Fruit fly (Drosophila melanogaster) whole organism, embryonic: ENCODE data around the gene Best3.
A peak's percentile ranks its signal among the peaks of the same experiment; 100 is the strongest.

Experiments
- Ada2b ChIP-seq: fragments of 200-800 bp; sonication (Bioruptor generic); IDR thresholded peaks from 2 replicates; pipeline ENCODE4 v1.3.6; 2022; ENCODE audit warnings: missing biosample characterization, missing genetic modification characterization
- B-H2 ChIP-seq: fragments of 200-800 bp; sonication (Bioruptor generic); optimal IDR thresholded peaks from 2 replicates; lab custom pipeline; 2018; ENCODE audit warnings: missing biosample characterization, mild to moderate bottlenecking, missing genetic modification characterization
- CG10274 ChIP-seq: fragments of 200-800 bp; sonication (Bioruptor generic); optimal IDR thresholded peaks from 3 replicates; lab custom pipeline; 2017; ENCODE audit warnings: missing biosample characterization, mild to moderate bottlenecking, missing genetic modification characterization
- CG12219 ChIP-seq: fragments of 200-800 bp; sonication (Bioruptor generic); optimal IDR thresholded peaks from 3 replicates; lab custom pipeline; 2018; ENCODE audit warnings: missing biosample characterization, mild to moderate bottlenecking, missing genetic modification characterization
- CG13894 ChIP-seq: fragments of 200-800 bp; sonication (Bioruptor generic); optimal IDR thresholded peaks from 3 replicates; lab custom pipeline; 2018; ENCODE audit warnings: missing biosample characterization, mild to moderate bottlenecking, missing genetic modification characterization, moderate library complexity
- CG14667 ChIP-seq: fragments of 200-800 bp; sonication (Bioruptor generic); IDR thresholded peaks from 2 replicates; pipeline ENCODE4 v1.3.6; 2022; ENCODE audit warnings: missing biosample characterization, missing genetic modification characterization
- CG15479 ChIP-seq: fragments of 200-800 bp; sonication (Bioruptor generic); optimal IDR thresholded peaks from 3 replicates; lab custom pipeline; 2019; ENCODE audit warnings: missing biosample characterization, mild to moderate bottlenecking, missing genetic modification characterization, moderate library complexity
- CG17829 ChIP-seq: fragments of 200-800 bp; optimal IDR thresholded peaks from 2 replicates; lab custom pipeline; 2019; ENCODE audit warnings: missing biosample characterization, mild to moderate bottlenecking, missing genetic modification characterization, moderate library complexity
- CG2678 ChIP-seq: fragments of 200-800 bp; sonication (Bioruptor generic); optimal IDR thresholded peaks from 3 replicates; lab custom pipeline; 2019; ENCODE audit warnings: missing biosample characterization, mild to moderate bottlenecking, missing genetic modification characterization, moderate library complexity
- CG30403 ChIP-seq: fragments of 200-800 bp; sonication (Bioruptor generic); optimal IDR thresholded peaks from 3 replicates; lab custom pipeline; 2016; ENCODE audit warnings: missing biosample characterization, missing genetic modification characterization
- CG31441 ChIP-seq: fragments of 200-800 bp; sonication (Bioruptor generic); IDR thresholded peaks from 2 replicates; pipeline ENCODE4 v1.3.6; 2022; ENCODE audit warnings: missing biosample characterization, missing genetic modification characterization
- CG32532 ChIP-seq: fragments of 200-800 bp; sonication (Bioruptor generic); IDR thresholded peaks from 2 replicates; pipeline ENCODE4 v1.3.6; 2022; ENCODE audit warnings: missing biosample characterization, missing genetic modification characterization
- CG3407 ChIP-seq: fragments of 200-800 bp; sonication (Bioruptor generic); optimal IDR thresholded peaks from 2 replicates; lab custom pipeline; 2018; ENCODE audit warnings: missing biosample characterization, mild to moderate bottlenecking, missing genetic modification characterization
- CG4424 ChIP-seq: fragments of 200-800 bp; sonication (Bioruptor generic); optimal IDR thresholded peaks from 3 replicates; lab custom pipeline; 2016; ENCODE audit warnings: missing biosample characterization, missing genetic modification characterization
- CG4854 ChIP-seq: fragments of 200-800 bp; sonication (Bioruptor generic); optimal IDR thresholded peaks from 2 replicates; lab custom pipeline; 2016; ENCODE audit warnings: missing biosample characterization, missing genetic modification characterization, inconsistent platforms
- CG7839 ChIP-seq: fragments of 200-800 bp; sonication (Bioruptor generic); optimal IDR thresholded peaks from 3 replicates; lab custom pipeline; 2018; ENCODE audit warnings: missing biosample characterization, mild to moderate bottlenecking, missing genetic modification characterization, moderate library complexity
- CG9797 ChIP-seq: fragments of 200-800 bp; sonication (Bioruptor generic); optimal IDR thresholded peaks from 3 replicates; lab custom pipeline; 2018; ENCODE audit warnings: missing biosample characterization, mild to moderate bottlenecking, missing genetic modification characterization
- Chrac-16 ChIP-seq: fragments of 200-800 bp; sonication (Bioruptor generic); optimal IDR thresholded peaks from 3 replicates; lab custom pipeline; 2016; ENCODE audit warnings: missing biosample characterization, missing genetic modification characterization
- CoRest ChIP-seq: fragments of 200-800 bp; sonication (Bioruptor generic); optimal IDR thresholded peaks from 3 replicates; lab custom pipeline; 2018; ENCODE audit warnings: missing biosample characterization, mild to moderate bottlenecking, missing genetic modification characterization, moderate library complexity
- D ChIP-seq, 2 experiments: fragments of 200-800 bp in 1 of 2; fragments of >200 bp in 1 of 2; sonication (Bioruptor generic) in 1 of 2; optimal IDR thresholded peaks; 2 replicates in 1 of 2; 3 replicates in 1 of 2; lab custom pipeline; 2017; ENCODE audit warnings: mild to moderate bottlenecking in 1 of 2, missing biosample characterization in 1 of 2, missing genetic modification characterization in 1 of 2, missing genetic modification reagents in 1 of 2
- Eip74EF ChIP-seq, 2 experiments: fragments of 200-800 bp in 1 of 2; fragments of >200 bp in 1 of 2; sonication (Bioruptor generic) in 1 of 2; optimal IDR thresholded peaks; 2 replicates each; lab custom pipeline; 2017 to 2019; ENCODE audit warnings: missing biosample characterization in 2 of 2, missing genetic modification characterization in 2 of 2, mild to moderate bottlenecking in 1 of 2, moderate library complexity in 1 of 2
- Gsc ChIP-seq: fragments of 200-800 bp; sonication (Bioruptor generic); IDR thresholded peaks from 2 replicates; pipeline ENCODE4 v1.3.6; 2022; ENCODE audit warnings: missing biosample characterization, missing genetic modification characterization
- H15 ChIP-seq: fragments of 200-800 bp; sonication (Bioruptor generic); IDR thresholded peaks from 3 replicates; pipeline ENCODE4 v1.3.6; 2022; ENCODE audit warnings: missing biosample characterization, missing genetic modification characterization
- Neu2 ChIP-seq: fragments of 200-800 bp; sonication (Bioruptor generic); optimal IDR thresholded peaks from 3 replicates; lab custom pipeline; 2016; ENCODE audit warnings: missing biosample characterization, missing genetic modification characterization, borderline replicate concordance
- Six4 ChIP-seq: fragments of 200-800 bp; sonication (Bioruptor generic); optimal IDR thresholded peaks from 2 replicates; lab custom pipeline; 2016; ENCODE audit warnings: missing biosample characterization, missing genetic modification characterization
- ara ChIP-seq: fragments of 200-800 bp; sonication (Bioruptor generic); IDR thresholded peaks from 2 replicates; pipeline ENCODE4 v1.3.6; 2022; ENCODE audit warnings: missing biosample characterization, missing genetic modification characterization
- cad ChIP-seq: fragments of >200 bp; optimal IDR thresholded peaks from 2 replicates; lab custom pipeline; 2017; ENCODE audit warnings: missing biosample characterization, missing genetic modification characterization
- ci ChIP-seq: fragments of 200-800 bp; sonication (Bioruptor generic); IDR thresholded peaks from 3 replicates; pipeline ENCODE4 v1.3.6; 2022; ENCODE audit warnings: missing biosample characterization, missing genetic modification characterization
- gfzf ChIP-seq: fragments of 200-800 bp; sonication (Bioruptor generic); optimal IDR thresholded peaks from 2 replicates; lab custom pipeline; 2016; ENCODE audit warnings: missing biosample characterization, mild to moderate bottlenecking, missing genetic modification characterization, moderate library complexity
- grn ChIP-seq: fragments of 200-800 bp; sonication (Bioruptor generic); optimal IDR thresholded peaks from 3 replicates; lab custom pipeline; 2017; ENCODE audit warnings: missing biosample characterization, missing genetic modification characterization
- hbn ChIP-seq: fragments of 200-800 bp; sonication (Bioruptor generic); IDR thresholded peaks from 2 replicates; pipeline ENCODE4 v1.3.6; 2022; ENCODE audit warnings: missing biosample characterization, missing genetic modification characterization; ENCODE audit not compliant: partially characterized antibody
- kni ChIP-seq: fragments of 200-800 bp; sonication (Bioruptor generic); optimal IDR thresholded peaks from 3 replicates; lab custom pipeline; 2017; ENCODE audit warnings: mild to moderate bottlenecking, missing biosample characterization, missing genetic modification reagents, missing genetic modification characterization
- odd ChIP-seq: fragments of 200-800 bp; sonication (Bioruptor generic); optimal IDR thresholded peaks from 2 replicates; lab custom pipeline; 2017; ENCODE audit warnings: missing biosample characterization, mild to moderate bottlenecking, missing genetic modification characterization
- peb ChIP-seq: fragments of 200-800 bp; sonication (Bioruptor generic); IDR thresholded peaks from 2 replicates; pipeline ENCODE4 v1.3.6; 2022; ENCODE audit warnings: missing biosample characterization, missing genetic modification characterization
- phol ChIP-seq: fragments of 200-800 bp; sonication (Bioruptor generic); optimal IDR thresholded peaks from 3 replicates; lab custom pipeline; 2018; ENCODE audit warnings: missing biosample characterization, mild to moderate bottlenecking, missing genetic modification characterization, moderate library complexity
- prd ChIP-seq, 3 experiments: fragments of >200 bp in 2 of 3; fragments of 200-800 bp in 1 of 3; sonication (Bioruptor generic) in 1 of 3; optimal IDR thresholded peaks in 2 of 3; IDR thresholded peaks in 1 of 3; 2 replicates in 2 of 3; 3 replicates in 1 of 3; pipeline versions ENCODE4 v1.3.6 to Lab custom; 2017 to 2022; ENCODE audit warnings: missing biosample characterization in 1 of 3, missing genetic modification characterization in 1 of 3
- pros ChIP-seq: fragments of 200-800 bp; sonication (Bioruptor generic); optimal IDR thresholded peaks from 3 replicates; lab custom pipeline; 2019; ENCODE audit warnings: missing biosample characterization, mild to moderate bottlenecking, missing genetic modification characterization, moderate library complexity
- sim ChIP-seq: fragments of 200-800 bp; sonication (Bioruptor generic); IDR thresholded peaks from 2 replicates; pipeline ENCODE4 v1.3.6; 2022; ENCODE audit warnings: missing biosample characterization, missing genetic modification characterization
- sqz ChIP-seq: fragments of 200-800 bp; sonication (Bioruptor generic); optimal IDR thresholded peaks from 3 replicates; lab custom pipeline; 2018; ENCODE audit warnings: missing biosample characterization, mild to moderate bottlenecking, missing genetic modification characterization
- ssp ChIP-seq: fragments of 200-800 bp; sonication (Bioruptor generic); IDR thresholded peaks from 2 replicates; pipeline ENCODE4 v1.3.6; 2022; ENCODE audit warnings: missing biosample characterization, missing genetic modification characterization
- sug ChIP-seq: fragments of 200-800 bp; optimal IDR thresholded peaks from 2 replicates; lab custom pipeline; 2019; ENCODE audit warnings: missing biosample characterization, mild to moderate bottlenecking, missing genetic modification characterization, moderate library complexity
- tll ChIP-seq, 2 experiments: fragments of 200-800 bp in 1 of 2; fragments of >200 bp in 1 of 2; sonication (Bioruptor generic) in 1 of 2; optimal IDR thresholded peaks; 2 replicates each; lab custom pipeline; 2017 to 2019; ENCODE audit warnings: missing biosample characterization in 2 of 2, missing genetic modification characterization in 2 of 2, mild to moderate bottlenecking in 1 of 2, moderate library complexity in 1 of 2
- twi ChIP-seq: fragments of 200-800 bp; optimal IDR thresholded peaks from 2 replicates; lab custom pipeline; 2019; ENCODE audit warnings: missing biosample characterization, mild to moderate bottlenecking, missing genetic modification characterization, moderate library complexity
- wek ChIP-seq: fragments of 200-800 bp; sonication (Bioruptor generic); optimal IDR thresholded peaks from 3 replicates; lab custom pipeline; 2018; ENCODE audit warnings: missing biosample characterization, mild to moderate bottlenecking, missing genetic modification characterization, moderate library complexity
- zen ChIP-seq: fragments of 200-800 bp; sonication (Bioruptor generic); optimal IDR thresholded peaks from 3 replicates; lab custom pipeline; 2018; ENCODE audit warnings: missing biosample characterization, mild to moderate bottlenecking, missing genetic modification characterization, moderate library complexity

The Best3 gene

dm6 chr3L:15264247-15265028 is 38.1 kb downstream of the Best3 start (continued):
- TF ChIP-seq CG4424 (GFP tag; lab: Kevin White, UChicago): peak; percentile 5
- TF ChIP-seq CG30403 (GFP tag; lab: Kevin White, UChicago): peak; percentile 17
- no peak for TF ChIP-seq Chrac-16 (GFP tag; lab: Kevin White, UChicago)
- no peak for TF ChIP-seq sug (tag; lab: Kevin White, UChicago)
- peak; percentile 11 for TF ChIP-seq CG2678 (tag; lab: Kevin White, UChicago)
- peak; percentile 57 for TF ChIP-seq phol (tag; lab: Kevin White, UChicago)
- TF ChIP-seq sim (GFP tag; lab: Robert Waterston, UW): no peak
- TF ChIP-seq twi: no peak
- peak; percentile 41; the same call in 1 of the 2 replicates for TF ChIP-seq CG31441 (GFP tag; lab: Robert Waterston, UW)
- no peak for TF ChIP-seq Six4 (GFP tag; lab: Kevin White, UChicago)

- TF ChIP-seq pros (GFP tag; lab: Kevin White, UChicago): peak; percentile 85
- TF ChIP-seq CG4854 (GFP tag; lab: Kevin White, UChicago): no peak
- peak; percentile 58 for TF ChIP-seq CG13894
- no peak for TF ChIP-seq Ada2b (GFP tag; lab: Robert Waterston, UW)
- peak; percentile 88 for TF ChIP-seq zen
- peak; percentile 7 for TF ChIP-seq sqz (GFP tag; lab: Kevin White, UChicago)
- TF ChIP-seq B-H2: no peak
- peak in 1 of 2 experiments; percentile 96 for TF ChIP-seq tll (GFP tag; optimal IDR thresholded peaks at IDR 0.05; lab: Kevin White, UChicago)
- TF ChIP-seq CG14667 (GFP tag; lab: Robert Waterston, UW): no peak
- 0 out of 3 replicates have a peak, but pooled peaks have one; percentile 26 for TF ChIP-seq H15
- TF ChIP-seq kni: peak; percentile 44
- no peak for TF ChIP-seq CG32532
- TF ChIP-seq cad (GFP tag; lab: Kevin White, UChicago): peak; percentile 79
- peak; percentile 54 for TF ChIP-seq twi
- TF ChIP-seq ara (GFP tag; lab: Robert Waterston, UW): 0 out of 2 replicates have a peak, but pooled peaks have one; percentile 21
- peak; percentile 58 for TF ChIP-seq CG15479 (GFP tag; lab: Kevin White, UChicago)
- TF ChIP-seq D (optimal IDR thresholded peaks at IDR 0.05; lab: Kevin White, UChicago): peak; percentile 99
- TF ChIP-seq D (GFP tag; optimal IDR thresholded peaks at IDR 0.05; lab: Kevin White, UChicago): no peak
Observed at dm6 chr3L:15262050-15262449, 40.5 kb downstream of the Best3 start.

- TF ChIP-seq CG10274 (GFP tag; lab: Kevin White, UChicago) (no peak), CoRest (tag; lab: Kevin White, UChicago) (peak; percentile 77), Neu2 (GFP tag; lab: Kevin White, UChicago) (no peak), peb (GFP tag; lab: Robert Waterston, UW) (peak; percentile 31; the same call in 1 of the 2 replicates), CG17829 (tag; lab: Kevin White, UChicago) (peak; percentile 64), ci (GFP tag; lab: Robert Waterston, UW) (peak; percentile 72; the same call in 2 of the 3 replicates), ssp (no peak; the same call in 1 of the 2 replicates), hbn (GFP tag; lab: Robert Waterston, UW) (no peak), CG9797 (no peak), CG12219 (peak; percentile 44), Eip74EF (GFP tag; optimal IDR thresholded peaks at IDR 0.05; lab: Kevin White, UChicago) (peak in 1 of 2 experiments; percentile 65), CG7839 (peak; percentile 78), CG3407 (GFP tag; lab: Kevin White, UChicago) (peak; percentile 55), grn (no peak), phol (tag; lab: Kevin White, UChicago) (peak; percentile 59), odd (GFP tag; lab: Kevin White, UChicago) (peak; percentile 58), Gsc (GFP tag; lab: Robert Waterston, UW) (no peak), gfzf (no peak), prd (optimal IDR thresholded peaks at IDR 0.05; lab: Kevin White, UChicago) (no peak), prd (GFP tag; IDR thresholded peaks at IDR 0.05; lab: Robert Waterston, UW) (peak; percentile 81), wek (no peak)
Observed at dm6 chr3L:15261067-15261506, 41.5 kb downstream of the Best3 start.
